Worm (Caenorhabditis elegans) whole organism, L2 larva: ENCODE data around the gene sas-1.

Experiments used
- C34F6.9 ChIP-seq: fragments of 150-350 bp; optimal IDR thresholded peaks from 2 replicates; lab custom pipeline; 2014; ENCODE audit warnings: missing biosample characterization, missing genetic modification characterization
- F13H6.1 ChIP-seq: sonication (generic microtip); optimal IDR thresholded peaks from 2 replicates; lab custom pipeline; 2016; ENCODE audit warnings: missing genetic modification characterization, missing compliant biosample characterization
- R02D3.7 ChIP-seq: fragments of 150-350 bp; optimal IDR thresholded peaks from 2 replicates; lab custom pipeline; 2014; ENCODE audit warnings: missing biosample characterization, missing genetic modification characterization
- Y55F3AM.14 ChIP-seq: fragments of 200-800 bp; sonication (Bioruptor generic); optimal IDR thresholded peaks from 2 replicates; lab custom pipeline; 2018; ENCODE audit warnings: mild to moderate bottlenecking, missing genetic modification characterization, missing compliant biosample characterization
- alr-1 ChIP-seq: fragments of 150-350 bp; optimal IDR thresholded peaks from 2 replicates; lab custom pipeline; 2014; ENCODE audit warnings: missing biosample characterization, missing genetic modification characterization
- aly-2 ChIP-seq: fragments of 150-350 bp; optimal IDR thresholded peaks from 2 replicates; lab custom pipeline; 2014; ENCODE audit warnings: missing biosample characterization, missing genetic modification characterization
- ama-1 ChIP-seq: fragments of 150-350 bp; optimal IDR thresholded peaks from 2 replicates; lab custom pipeline; 2018; ENCODE audit warnings: inconsistent platforms
- blmp-1 ChIP-seq: sonication (generic microtip); optimal IDR thresholded peaks from 2 replicates; lab custom pipeline; 2017; ENCODE audit warnings: missing genetic modification characterization, mild to moderate bottlenecking, missing compliant biosample characterization, antibody characterized with exemption, moderate library complexity; ENCODE audit not compliant: insufficient read depth
- ceh-16 ChIP-seq: fragments of 150-350 bp; optimal IDR thresholded peaks from 2 replicates; lab custom pipeline; 2014; ENCODE audit warnings: missing biosample characterization, missing genetic modification characterization
- ceh-82 ChIP-seq: fragments of 150-350 bp; optimal IDR thresholded peaks from 2 replicates; lab custom pipeline; 2014; ENCODE audit warnings: missing biosample characterization, missing genetic modification characterization
- crh-2 ChIP-seq: sonication (generic microtip); optimal IDR thresholded peaks from 2 replicates; lab custom pipeline; 2017; ENCODE audit warnings: missing biosample characterization, missing genetic modification characterization
- dmd-4 ChIP-seq: sonication (generic microtip); optimal IDR thresholded peaks from 2 replicates; lab custom pipeline; 2017; ENCODE audit warnings: missing biosample characterization, missing genetic modification characterization
- fos-1 ChIP-seq: fragments of 150-350 bp; optimal IDR thresholded peaks from 2 replicates; lab custom pipeline; 2014; ENCODE audit warnings: missing biosample characterization, missing genetic modification characterization
- gmeb-1 ChIP-seq: fragments of 150-350 bp; optimal IDR thresholded peaks from 2 replicates; lab custom pipeline; 2014; ENCODE audit warnings: missing biosample characterization, missing genetic modification characterization
- lin-13 ChIP-seq: fragments of 150-350 bp; optimal IDR thresholded peaks from 2 replicates; lab custom pipeline; 2014; ENCODE audit warnings: missing biosample characterization, missing genetic modification reagents, missing genetic modification characterization
- lin-39 ChIP-seq: fragments of 150-350 bp; optimal IDR thresholded peaks from 2 replicates; lab custom pipeline; 2014; ENCODE audit warnings: missing biosample characterization, missing genetic modification reagents, missing genetic modification characterization
- lsy-2 ChIP-seq, 2 experiments: fragments of 150-350 bp in 1 of 2; sonication (generic microtip) in 1 of 2; optimal IDR thresholded peaks; 2 replicates each; lab custom pipeline; 2014 to 2017; ENCODE audit warnings: missing biosample characterization in 2 of 2, missing genetic modification characterization in 2 of 2
- mab-5 ChIP-seq: fragments of 150-350 bp; optimal IDR thresholded peaks from 2 replicates; lab custom pipeline; 2014; ENCODE audit warnings: missing biosample characterization, missing genetic modification characterization
- mdl-1 ChIP-seq, 2 experiments: fragments of 150-350 bp in 1 of 2; sonication (generic microtip) in 1 of 2; optimal IDR thresholded peaks; 2 replicates each; lab custom pipeline; 2017; ENCODE audit warnings: missing biosample characterization in 2 of 2, missing genetic modification characterization in 2 of 2
- nhr-10 ChIP-seq: sonication (generic microtip); optimal IDR thresholded peaks from 2 replicates; lab custom pipeline; 2017; ENCODE audit warnings: missing biosample characterization, missing genetic modification characterization
- nhr-11 ChIP-seq: fragments of 150-350 bp; optimal IDR thresholded peaks from 2 replicates; lab custom pipeline; 2014; ENCODE audit warnings: missing biosample characterization, missing genetic modification characterization
- nhr-12 ChIP-seq: fragments of 150-350 bp; optimal IDR thresholded peaks from 2 replicates; lab custom pipeline; 2014; ENCODE audit warnings: missing biosample characterization, missing genetic modification characterization
- nhr-129 ChIP-seq: fragments of 150-350 bp; optimal IDR thresholded peaks from 2 replicates; lab custom pipeline; 2014; ENCODE audit warnings: missing biosample characterization, missing genetic modification characterization
- nhr-23 ChIP-seq: fragments of 150-350 bp; optimal IDR thresholded peaks from 2 replicates; lab custom pipeline; 2014; ENCODE audit warnings: missing biosample characterization, missing genetic modification reagents, missing genetic modification characterization
- nhr-237 ChIP-seq: fragments of 150-350 bp; optimal IDR thresholded peaks from 2 replicates; lab custom pipeline; 2014; ENCODE audit warnings: missing biosample characterization, missing genetic modification characterization
- nhr-25 ChIP-seq: fragments of 150-350 bp; sonication (generic microtip); optimal IDR thresholded peaks from 3 replicates; lab custom pipeline; 2014; ENCODE audit warnings: missing biosample characterization, missing genetic modification characterization
- nhr-6 ChIP-seq: fragments of 150-350 bp; optimal IDR thresholded peaks from 2 replicates; lab custom pipeline; 2014; ENCODE audit warnings: missing biosample characterization, missing genetic modification characterization
- nhr-77 ChIP-seq: fragments of 150-350 bp; optimal IDR thresholded peaks from 2 replicates; lab custom pipeline; 2014; ENCODE audit warnings: missing biosample characterization, missing genetic modification characterization
- peb-1 ChIP-seq: fragments of 150-350 bp; optimal IDR thresholded peaks from 2 replicates; lab custom pipeline; 2014; ENCODE audit warnings: missing biosample characterization, missing genetic modification characterization
- sem-4 ChIP-seq: fragments of 150-350 bp; optimal IDR thresholded peaks from 2 replicates; lab custom pipeline; 2014; ENCODE audit warnings: missing biosample characterization, missing genetic modification reagents, missing genetic modification characterization
- sma-3 ChIP-seq: sonication (generic microtip); optimal IDR thresholded peaks from 2 replicates; lab custom pipeline; 2016; ENCODE audit warnings: missing genetic modification reagents, missing genetic modification characterization, missing compliant biosample characterization
- sma-9 ChIP-seq, 2 experiments: fragments of 150-350 bp in 1 of 2; sonication (generic microtip) in 1 of 2; optimal IDR thresholded peaks; 2 replicates each; lab custom pipeline; 2014 to 2016; ENCODE audit warnings: missing genetic modification characterization in 2 of 2, mild to moderate bottlenecking in 1 of 2, missing biosample characterization in 1 of 2, missing compliant biosample characterization in 1 of 2, missing genetic modification reagents in 1 of 2, moderate library complexity in 1 of 2
- unc-39 ChIP-seq: fragments of 150-350 bp; optimal IDR thresholded peaks from 2 replicates; lab custom pipeline; 2014; ENCODE audit warnings: missing biosample characterization, missing genetic modification characterization
- unc-55 ChIP-seq: fragments of 150-350 bp; sonication (generic microtip); optimal IDR thresholded peaks from 3 replicates; lab custom pipeline; 2014; ENCODE audit warnings: missing biosample characterization, missing genetic modification reagents, missing genetic modification characterization
- unc-62 ChIP-seq: fragments of 150-350 bp; optimal IDR thresholded peaks from 2 replicates; lab custom pipeline; 2014; ENCODE audit warnings: missing biosample characterization, missing genetic modification reagents, missing genetic modification characterization
- zag-1 ChIP-seq: fragments of 150-350 bp; optimal IDR thresholded peaks from 2 replicates; lab custom pipeline; 2014; ENCODE audit warnings: missing biosample characterization, missing genetic modification characterization
- ztf-11 ChIP-seq: sonication (generic microtip); optimal IDR thresholded peaks from 2 replicates; lab custom pipeline; 2017; ENCODE audit warnings: missing biosample characterization, missing genetic modification characterization

Gene sas-1

ce11 chrIII:12697591-12697990, 1.7 kb upstream of the sas-1 start:
- no peak for TF ChIP-seq R02D3.7 (tag; lab: Kevin White, UChicago)
- no peak for TF ChIP-seq ceh-82
- no peak for TF ChIP-seq dmd-4 (tag; lab: Kevin White, UChicago)
- no peak for TF ChIP-seq unc-62 (GFP tag; lab: Kevin White, UChicago)
- TF ChIP-seq sma-9 (GFP tag; optimal IDR thresholded peaks at IDR 0.05; lab: Kevin White, UChicago): no peak
- no peak for TF ChIP-seq sma-9 (tag; optimal IDR thresholded peaks at IDR 0.05; lab: Kevin White, UChicago)
- TF ChIP-seq lin-13 (GFP tag; lab: Kevin White, UChicago): no peak
- no peak for TF ChIP-seq nhr-11 (tag; lab: Kevin White, UChicago)
- TF ChIP-seq lsy-2 (tag; optimal IDR thresholded peaks at IDR 0.05; lab: Kevin White, UChicago): no peak
- TF ChIP-seq lin-39 (tag; lab: Kevin White, UChicago): no peak
- no peak for TF ChIP-seq unc-55 (GFP tag; lab: Kevin White, UChicago)
- no peak for TF ChIP-seq gmeb-1 (tag; lab: Kevin White, UChicago)
- no peak for TF ChIP-seq alr-1 (tag; lab: Kevin White, UChicago)
- no peak for TF ChIP-seq nhr-23 (tag; lab: Kevin White, UChicago)
- TF ChIP-seq, all 48 proteins: peak for 0

DNA sequence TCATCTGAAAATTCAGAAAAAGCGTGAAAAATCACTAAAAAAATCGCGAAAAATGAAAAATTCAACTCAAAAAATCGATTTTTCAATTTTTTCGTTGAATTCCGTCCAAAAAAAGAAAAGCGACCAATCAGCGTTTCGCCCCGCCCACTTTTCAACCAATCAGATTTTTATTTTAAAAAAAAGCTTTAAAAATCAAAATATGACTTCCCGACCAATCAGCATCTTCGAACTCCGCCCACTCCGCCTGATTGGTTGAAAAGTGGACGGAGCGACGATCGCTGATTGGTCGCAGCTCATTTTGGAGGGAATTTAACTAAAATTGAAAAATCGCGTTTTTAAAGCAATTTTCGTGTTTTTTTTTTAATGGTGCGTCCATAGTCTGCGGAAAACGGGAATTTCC, 3.1 kb downstream of the sas-1 start:
- TF ChIP-seq nhr-23 (tag; lab: Kevin White, UChicago) (no peak), sma-3 (GFP tag; lab: Kevin White, UChicago) (no peak), ceh-16 (tag; lab: Kevin White, UChicago) (no peak), ama-1 (no peak), nhr-10 (tag; lab: Kevin White, UChicago) (no peak)

DNA sequence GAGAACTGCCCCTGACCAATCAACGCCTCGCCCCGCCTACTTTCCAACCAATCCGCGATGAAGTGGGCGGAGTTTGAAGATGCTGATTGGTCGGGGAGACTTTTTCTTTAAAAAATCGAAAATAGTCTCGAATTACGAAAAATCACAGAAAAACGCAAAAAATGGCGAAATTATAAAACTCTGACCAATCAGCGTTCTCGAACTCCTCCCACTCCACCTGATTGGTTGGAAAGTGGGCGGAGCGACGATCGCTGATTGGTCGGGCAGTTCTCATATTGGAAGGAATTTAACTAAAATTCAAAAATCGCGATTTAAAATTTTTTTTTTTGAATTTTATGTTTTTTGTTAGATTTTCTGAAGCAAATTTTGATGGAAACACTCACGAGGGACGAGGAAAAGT, 3.9 kb downstream of the sas-1 start:
- no peak for TF ChIP-seq nhr-129 (tag; lab: Kevin White, UChicago)
- no peak for TF ChIP-seq zag-1 (tag; lab: Kevin White, UChicago)
- TF ChIP-seq nhr-10 (tag; lab: Kevin White, UChicago): no peak
- TF ChIP-seq unc-39 (tag; lab: Kevin White, UChicago): no peak
- TF ChIP-seq lsy-2 (tag; optimal IDR thresholded peaks at IDR 0.05; lab: Kevin White, UChicago): no peak
- TF ChIP-seq ceh-16 (tag; lab: Kevin White, UChicago): no peak
- TF ChIP-seq nhr-11 (tag; lab: Kevin White, UChicago): no peak
- TF ChIP-seq lin-13 (GFP tag; lab: Kevin White, UChicago): no peak
- TF ChIP-seq F13H6.1 (tag; lab: Kevin White, UChicago): no peak
- TF ChIP-seq Y55F3AM.14 (GFP tag; lab: Kevin White, UChicago): no peak
- TF ChIP-seq blmp-1: no peak
- TF ChIP-seq unc-55 (GFP tag; lab: Kevin White, UChicago): no peak
- TF ChIP-seq nhr-12 (tag; lab: Kevin White, UChicago): no peak
- no peak for TF ChIP-seq nhr-77 (tag; lab: Kevin White, UChicago)
- TF ChIP-seq, all 48 proteins: peak for 0

DNA sequence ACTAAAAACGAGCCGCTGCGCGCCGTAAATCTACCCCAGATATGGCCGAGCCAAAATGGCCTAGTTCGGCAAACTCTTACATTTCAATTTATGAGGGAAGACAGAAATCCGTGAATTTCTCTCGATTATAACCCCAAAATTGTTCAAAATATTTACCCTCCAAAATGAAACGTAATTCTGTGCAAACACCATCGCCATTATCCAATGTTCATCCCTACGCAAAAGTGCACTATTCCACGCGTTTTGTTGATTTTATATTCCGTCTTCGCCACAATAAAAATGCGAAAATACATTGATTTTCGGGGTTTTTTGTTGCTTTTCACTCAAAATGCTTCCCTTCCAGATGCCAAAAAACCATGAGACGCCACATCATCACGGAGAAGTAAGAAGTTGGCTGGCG, 11.9 kb downstream of the sas-1 start, which contains the start of gene hut-1:
hut-1 (plus strand) TSS at position 344 of the 400 bp plus-strand sequence.
- TF ChIP-seq sma-9 (GFP tag; optimal IDR thresholded peaks at IDR 0.05; lab: Kevin White, UChicago): no peak
- TF ChIP-seq sma-9 (tag; optimal IDR thresholded peaks at IDR 0.05; lab: Kevin White, UChicago): no peak
- TF ChIP-seq nhr-237 (tag; lab: Kevin White, UChicago): no peak
- peak in 1 of 2 experiments; percentile 68 for TF ChIP-seq lsy-2 (tag; optimal IDR thresholded peaks at IDR 0.05; lab: Kevin White, UChicago)
- peak; percentile 67 for TF ChIP-seq C34F6.9 (tag; lab: Kevin White, UChicago)
- peak; percentile 84 for TF ChIP-seq unc-55 (GFP tag; lab: Kevin White, UChicago)
- no peak for TF ChIP-seq ztf-11 (tag; lab: Kevin White, UChicago)
- TF ChIP-seq nhr-129 (tag; lab: Kevin White, UChicago): peak; percentile 70
- TF ChIP-seq mab-5 (tag; lab: Kevin White, UChicago): no peak
- peak; percentile 23 for TF ChIP-seq ama-1
- peak; percentile 59 for TF ChIP-seq sem-4 (tag; lab: Kevin White, UChicago)
- no peak for TF ChIP-seq lin-39 (tag; lab: Kevin White, UChicago)
- no peak for TF ChIP-seq nhr-6 (tag; lab: Kevin White, UChicago)
- no peak for TF ChIP-seq nhr-12 (tag; lab: Kevin White, UChicago)
- no peak for TF ChIP-seq aly-2 (tag; lab: Kevin White, UChicago)
- TF ChIP-seq nhr-25: peak; percentile 2
- peak; percentile 60 for TF ChIP-seq lin-13 (GFP tag; lab: Kevin White, UChicago)
- TF ChIP-seq mdl-1 (tag; optimal IDR thresholded peaks at IDR 0.05; lab: Kevin White, UChicago): no peak
- TF ChIP-seq alr-1 (tag; lab: Kevin White, UChicago): no peak
- TF ChIP-seq ceh-82: no peak
- TF ChIP-seq sma-3 (GFP tag; lab: Kevin White, UChicago): peak; percentile 25
- no peak for TF ChIP-seq dmd-4 (tag; lab: Kevin White, UChicago)
- peak; percentile 54 for TF ChIP-seq crh-2 (tag; lab: Kevin White, UChicago)
- TF ChIP-seq nhr-10 (tag; lab: Kevin White, UChicago): no peak
- no peak for TF ChIP-seq fos-1 (tag; lab: Kevin White, UChicago)
- TF ChIP-seq peb-1: no peak
- peak; percentile 70 for TF ChIP-seq gmeb-1 (tag; lab: Kevin White, UChicago)
- TF ChIP-seq, all 48 proteins: peak for 11
